Fruit fly (Drosophila melanogaster) whole organism, embryonic: Measurements from ENCODE around the gene CG31174.

Experiments
- Antp ChIP-seq: fragments of 200-800 bp; sonication (Bioruptor generic); optimal IDR thresholded peaks from 3 replicates; lab custom pipeline; 2016; ENCODE audit warnings: missing biosample characterization, missing genetic modification characterization
- Awh ChIP-seq: fragments of 200-800 bp; sonication (Bioruptor generic); IDR thresholded peaks from 2 replicates; pipeline ENCODE4, ENCODE4 v1.3.6; 2022; ENCODE audit warnings: missing biosample characterization, missing genetic modification characterization
- Bgb ChIP-seq: fragments of 200-800 bp; sonication (Bioruptor generic); IDR thresholded peaks from 2 replicates; pipeline ENCODE4 v1.3.6; 2022; ENCODE audit warnings: missing biosample characterization, missing genetic modification characterization; ENCODE audit not compliant: partially characterized antibody
- CG10543 ChIP-seq: fragments of 200-800 bp; sonication (Bioruptor generic); optimal IDR thresholded peaks from 3 replicates; lab custom pipeline; 2017; ENCODE audit warnings: missing biosample characterization, mild to moderate bottlenecking, missing genetic modification characterization, moderate library complexity
- CG11093 ChIP-seq: fragments of 200-800 bp; sonication (Bioruptor generic); IDR thresholded peaks from 3 replicates; pipeline ENCODE4 v1.3.6; 2022; ENCODE audit warnings: missing biosample characterization, missing genetic modification characterization
- CG12659 ChIP-seq: fragments of 200-800 bp; sonication (Bioruptor generic); optimal IDR thresholded peaks from 3 replicates; lab custom pipeline; 2017; ENCODE audit warnings: mild to moderate bottlenecking, missing biosample characterization, missing genetic modification reagents, missing genetic modification characterization
- CG13775 ChIP-seq: fragments of 200-800 bp; sonication (Bioruptor generic); optimal IDR thresholded peaks from 3 replicates; lab custom pipeline; 2017; ENCODE audit warnings: missing biosample characterization, mild to moderate bottlenecking, missing genetic modification characterization
- CG14667 ChIP-seq: fragments of 200-800 bp; sonication (Bioruptor generic); IDR thresholded peaks from 2 replicates; pipeline ENCODE4 v1.3.6; 2022; ENCODE audit warnings: missing biosample characterization, missing genetic modification characterization
- CG17802 ChIP-seq: fragments of 200-800 bp; sonication (Bioruptor generic); optimal IDR thresholded peaks from 2 replicates; lab custom pipeline; 2018; ENCODE audit warnings: missing biosample characterization, mild to moderate bottlenecking, missing genetic modification characterization, moderate library complexity
- CG18476 ChIP-seq: fragments of 200-800 bp; sonication (Bioruptor generic); optimal IDR thresholded peaks from 2 replicates; lab custom pipeline; 2016; ENCODE audit warnings: missing biosample characterization, mild to moderate bottlenecking, missing genetic modification characterization
- CG18619 ChIP-seq: fragments of 200-800 bp; sonication (Bioruptor generic); optimal IDR thresholded peaks from 3 replicates; lab custom pipeline; 2017; ENCODE audit warnings: missing biosample characterization, mild to moderate bottlenecking, missing genetic modification characterization
- CG31441 ChIP-seq: fragments of 200-800 bp; sonication (Bioruptor generic); IDR thresholded peaks from 2 replicates; pipeline ENCODE4 v1.3.6; 2022; ENCODE audit warnings: missing biosample characterization, missing genetic modification characterization
- CG3163 ChIP-seq: fragments of 200-800 bp; sonication (Bioruptor generic); optimal IDR thresholded peaks from 3 replicates; lab custom pipeline; 2016; ENCODE audit warnings: missing biosample characterization, missing genetic modification characterization
- CG3726 ChIP-seq: fragments of 200-800 bp; sonication (Bioruptor generic); IDR thresholded peaks from 3 replicates; pipeline ENCODE4, ENCODE4 v1.3.6; 2022; ENCODE audit warnings: missing biosample characterization, missing genetic modification characterization
- CG43689 ChIP-seq: fragments of 200-800 bp; sonication (Bioruptor generic); IDR thresholded peaks from 2 replicates; pipeline ENCODE4 v1.3.6; 2022; ENCODE audit warnings: missing biosample characterization, missing genetic modification characterization
- CG4424 ChIP-seq: fragments of 200-800 bp; sonication (Bioruptor generic); optimal IDR thresholded peaks from 3 replicates; lab custom pipeline; 2016; ENCODE audit warnings: missing biosample characterization, missing genetic modification characterization
- CG6272 ChIP-seq: fragments of 200-800 bp; sonication (Bioruptor generic); IDR thresholded peaks from 2 replicates; pipeline ENCODE4 v1.3.6; 2022; ENCODE audit warnings: missing biosample characterization, missing genetic modification characterization
- CG6654 ChIP-seq: fragments of 200-800 bp; sonication (Bioruptor generic); optimal IDR thresholded peaks from 2 replicates; lab custom pipeline; 2017; ENCODE audit warnings: missing biosample characterization, mild to moderate bottlenecking, missing genetic modification characterization
- CG6813 ChIP-seq: fragments of 200-800 bp; sonication (Bioruptor generic); optimal IDR thresholded peaks from 2 replicates; lab custom pipeline; 2017; ENCODE audit warnings: missing biosample characterization, missing genetic modification characterization, mild to moderate bottlenecking, moderate library complexity, missing genetic modification reagents
- CG8089 ChIP-seq: fragments of 200-800 bp; sonication (Bioruptor generic); optimal IDR thresholded peaks from 3 replicates; lab custom pipeline; 2016; ENCODE audit warnings: missing biosample characterization, missing genetic modification characterization
- CG8281 ChIP-seq: fragments of 200-800 bp; sonication (Bioruptor generic); optimal IDR thresholded peaks from 2 replicates; lab custom pipeline; 2018; ENCODE audit warnings: missing biosample characterization, mild to moderate bottlenecking, missing genetic modification characterization, moderate library complexity
- CG8388 ChIP-seq: fragments of 200-800 bp; sonication (Bioruptor generic); optimal IDR thresholded peaks from 2 replicates; lab custom pipeline; 2019; ENCODE audit warnings: missing biosample characterization, mild to moderate bottlenecking, missing genetic modification characterization, moderate library complexity
- CG8924 ChIP-seq: fragments of 200-800 bp; optimal IDR thresholded peaks from 3 replicates; lab custom pipeline; 2019; ENCODE audit warnings: missing biosample characterization, mild to moderate bottlenecking, missing genetic modification characterization, moderate library complexity
- CG9437 ChIP-seq: fragments of 200-800 bp; sonication (Bioruptor generic); optimal IDR thresholded peaks from 2 replicates; lab custom pipeline; 2018; ENCODE audit warnings: missing biosample characterization, mild to moderate bottlenecking, missing genetic modification characterization
- CG9876 ChIP-seq: fragments of 200-800 bp; sonication (Bioruptor generic); optimal IDR thresholded peaks from 2 replicates; lab custom pipeline; 2016; ENCODE audit warnings: missing biosample characterization, missing genetic modification characterization
- Dek ChIP-seq: fragments of 200-800 bp; sonication (Bioruptor generic); optimal IDR thresholded peaks from 3 replicates; lab custom pipeline; 2019; ENCODE audit warnings: missing biosample characterization, mild to moderate bottlenecking, missing genetic modification characterization, moderate library complexity
- HLHmδ ChIP-seq: fragments of 200-800 bp; sonication (Bioruptor generic); optimal IDR thresholded peaks from 2 replicates; lab custom pipeline; 2018; ENCODE audit warnings: missing biosample characterization, mild to moderate bottlenecking, missing genetic modification characterization, moderate library complexity
- Hr39 ChIP-seq: fragments of >200 bp; optimal IDR thresholded peaks from 2 replicates; lab custom pipeline; 2017
- Hr51 ChIP-seq, 2 experiments: fragments of 200-800 bp; sonication (Bioruptor generic); optimal IDR thresholded peaks; 2 replicates in 1 of 2; 3 replicates in 1 of 2; lab custom pipeline; 2016 to 2018; ENCODE audit warnings: missing biosample characterization in 2 of 2, missing genetic modification characterization in 2 of 2, mild to moderate bottlenecking in 1 of 2, moderate library complexity in 1 of 2
- Lhr ChIP-seq: fragments of 200-800 bp; sonication (Bioruptor generic); optimal IDR thresholded peaks from 3 replicates; lab custom pipeline; 2017; ENCODE audit warnings: mild to moderate bottlenecking, missing biosample characterization, missing genetic modification reagents, missing genetic modification characterization
- Max ChIP-seq: fragments of 200-800 bp; sonication (Bioruptor generic); optimal IDR thresholded peaks from 2 replicates; lab custom pipeline; 2016; ENCODE audit warnings: missing biosample characterization, mild to moderate bottlenecking, missing genetic modification characterization
- TFAM ChIP-seq: fragments of 200-800 bp; sonication (Bioruptor generic); optimal IDR thresholded peaks from 2 replicates; lab custom pipeline; 2017; ENCODE audit warnings: missing biosample characterization, missing genetic modification characterization, inconsistent platforms
- bsh ChIP-seq, 2 experiments: fragments of 200-800 bp; sonication (Bioruptor generic); optimal IDR thresholded peaks; 2 replicates each; lab custom pipeline; 2017 to 2018; ENCODE audit warnings: mild to moderate bottlenecking in 2 of 2, missing biosample characterization in 2 of 2, missing genetic modification characterization in 2 of 2, moderate library complexity in 1 of 2
- ci ChIP-seq: fragments of 200-800 bp; sonication (Bioruptor generic); IDR thresholded peaks from 3 replicates; pipeline ENCODE4 v1.3.6; 2022; ENCODE audit warnings: missing biosample characterization, missing genetic modification characterization
- h ChIP-seq: fragments of >200 bp; optimal IDR thresholded peaks from 2 replicates; lab custom pipeline; 2017
- hb ChIP-seq: fragments of 200-800 bp; sonication (Bioruptor generic); IDR thresholded peaks from 3 replicates; pipeline ENCODE4 v1.3.6; 2022; ENCODE audit warnings: missing biosample characterization, missing genetic modification characterization; ENCODE audit not compliant: partially characterized antibody
- jumu ChIP-seq: fragments of 200-800 bp; sonication (Bioruptor generic); optimal IDR thresholded peaks from 3 replicates; lab custom pipeline; 2016; ENCODE audit warnings: missing biosample characterization, missing genetic modification characterization
- kay ChIP-seq: fragments of 200-800 bp; sonication (Bioruptor generic); optimal IDR thresholded peaks from 2 replicates; lab custom pipeline; 2016; ENCODE audit warnings: missing biosample characterization, missing genetic modification characterization
- lola ChIP-seq, 3 experiments: fragments of >200 bp in 2 of 3; fragments of 200-800 bp in 1 of 3; sonication (Bioruptor generic) in 1 of 3; optimal IDR thresholded peaks; 2 replicates each; lab custom pipeline; 2017 to 2019; ENCODE audit warnings: missing biosample characterization in 3 of 3, missing genetic modification characterization in 3 of 3, mild to moderate bottlenecking in 1 of 3, moderate library complexity in 1 of 3
- mld ChIP-seq: fragments of 200-800 bp; sonication (Bioruptor generic); IDR thresholded peaks from 3 replicates; pipeline ENCODE4 v1.3.6; 2022; ENCODE audit warnings: missing biosample characterization, missing genetic modification characterization; ENCODE audit not compliant: partially characterized antibody
- nerfin-1 ChIP-seq: fragments of 200-800 bp; sonication (Bioruptor generic); optimal IDR thresholded peaks from 3 replicates; lab custom pipeline; 2019; ENCODE audit warnings: missing biosample characterization, mild to moderate bottlenecking, missing genetic modification characterization, moderate library complexity
- nmo ChIP-seq: fragments of 200-800 bp; sonication (Bioruptor generic); optimal IDR thresholded peaks from 2 replicates; lab custom pipeline; 2018; ENCODE audit warnings: missing biosample characterization, mild to moderate bottlenecking, missing genetic modification characterization, moderate library complexity
- p53 ChIP-seq: fragments of 200-800 bp; sonication (Bioruptor generic); optimal IDR thresholded peaks from 2 replicates; lab custom pipeline; 2016; ENCODE audit warnings: missing biosample characterization, missing genetic modification characterization
- pan ChIP-seq, 4 experiments: fragments of >200 bp in 3 of 4; fragments of 200-800 bp in 1 of 4; sonication (Bioruptor generic) in 1 of 4; optimal IDR thresholded peaks in 3 of 4; IDR thresholded peaks in 1 of 4; 2 replicates each; pipeline versions ENCODE4 v1.3.6 to Lab custom; 2017 to 2022; ENCODE audit warnings: missing biosample characterization in 2 of 4, missing genetic modification characterization in 2 of 4, mixed read lengths in 1 of 4
- pb ChIP-seq: fragments of 200-800 bp; sonication (Bioruptor generic); optimal IDR thresholded peaks from 3 replicates; lab custom pipeline; 2016; ENCODE audit warnings: missing biosample characterization, missing genetic modification characterization
- row ChIP-seq: fragments of 200-800 bp; sonication (Bioruptor generic); IDR thresholded peaks from 3 replicates; pipeline ENCODE4 v1.3.6; 2022; ENCODE audit warnings: missing biosample characterization, missing genetic modification characterization
- wdn ChIP-seq: fragments of 200-800 bp; sonication (Bioruptor generic); IDR thresholded peaks from 2 replicates; pipeline ENCODE4 v1.3.6; 2022; ENCODE audit warnings: missing biosample characterization, missing genetic modification characterization

Gene CG31174

dm6 chr3R:21828040-21828526 is 41.2 kb downstream of the CG31174 start (continued):
- TF ChIP-seq CG8089 (GFP tag; lab: Kevin White, UChicago) (peak; percentile 77), CG10543 (GFP tag; lab: Kevin White, UChicago) (no peak), pb (GFP tag; lab: Kevin White, UChicago) (peak; percentile 46), CG4424 (GFP tag; lab: Kevin White, UChicago) (peak; percentile 71), CG43689 (GFP tag; lab: Robert Waterston, UW) (no peak), lola (GFP tag; optimal IDR thresholded peaks at IDR 0.05; lab: Kevin White, UChicago) (peak in 1 of 3 experiments; percentile 92), CG12659 (peak; percentile 26), CG9437 (GFP tag; lab: Kevin White, UChicago) (peak; percentile 62), p53 (GFP tag; lab: Kevin White, UChicago) (peak; percentile 34), kay (peak; percentile 14), CG8924 (tag; lab: Kevin White, UChicago) (peak; percentile 73), CG6654 (GFP tag; lab: Kevin White, UChicago) (peak; percentile 12), TFAM (GFP tag; lab: Kevin White, UChicago) (no peak), Max (GFP tag; lab: Kevin White, UChicago) (peak; percentile 9), CG6813 (peak; percentile 52), Hr51 (GFP tag; optimal IDR thresholded peaks at IDR 0.05; lab: Kevin White, UChicago) (peak in 1 of 2 experiments; percentile 1), Hr39 (no peak), CG14667 (GFP tag; lab: Robert Waterston, UW) (peak; percentile 70), CG31441 (peak; percentile 51; the same call in 1 of the 2 replicates), CG8388 (GFP tag; lab: Kevin White, UChicago) (peak; percentile 83), CG13775 (GFP tag; lab: Kevin White, UChicago) (peak; percentile 55), wdn (GFP tag; lab: Robert Waterston, UW) (0 out of 2 replicates have a peak, but pooled peaks have one; percentile 9), CG17802 (tag; lab: Kevin White, UChicago) (peak; percentile 49), jumu (GFP tag; lab: Kevin White, UChicago) (peak; percentile 79), hb (GFP tag; lab: Robert Waterston, UW) (peak; percentile 56; the same call in 1 of the 3 replicates), Lhr (GFP tag; lab: Kevin White, UChicago) (peak; percentile 72), pan (optimal IDR thresholded peaks at IDR 0.05; lab: Kevin White, UChicago) (peak in 1 of 2 experiments; percentile 12), pan (GFP tag; optimal IDR thresholded peaks at IDR 0.05 in 1 of 2, IDR thresholded peaks at IDR 0.05 in 1 of 2) (peak in 1 of 2 experiments; percentile 63), mld (GFP tag; lab: Robert Waterston, UW) (peak; percentile 54; the same call in 1 of the 3 replicates), CG8281 (peak; percentile 24)

dm6 chr3R:21827453-21828039 is 41.8 kb downstream of the CG31174 start:
- TF ChIP-seq CG11093 (GFP tag; lab: Robert Waterston, UW) = no peak
- TF ChIP-seq CG3163 (GFP tag; lab: Kevin White, UChicago) = no peak
- no peak for TF ChIP-seq CG3726 (GFP tag; lab: Robert Waterston, UW)
- TF ChIP-seq Bgb (GFP tag; lab: Robert Waterston, UW) = no peak
- TF ChIP-seq HLHmδ (GFP tag; lab: Kevin White, UChicago) = peak; percentile 36
- peak; percentile 30 for TF ChIP-seq nmo (GFP tag; lab: Kevin White, UChicago)
- no peak for TF ChIP-seq CG9876 (GFP tag; lab: Kevin White, UChicago)
- peak in 1 of 2 experiments; percentile 45 for TF ChIP-seq bsh (GFP tag; optimal IDR thresholded peaks at IDR 0.05; lab: Kevin White, UChicago)
- no peak for TF ChIP-seq Dek (tag; lab: Kevin White, UChicago)
- no peak for TF ChIP-seq h
- TF ChIP-seq ci = no peak
- TF ChIP-seq Antp (GFP tag; lab: Kevin White, UChicago) = no peak
- TF ChIP-seq CG6654 (GFP tag; lab: Kevin White, UChicago) = no peak
- TF ChIP-seq row (GFP tag; lab: Robert Waterston, UW) = peak; percentile 54; the same call in 2 of the 3 replicates
- no peak for TF ChIP-seq hb (GFP tag; lab: Robert Waterston, UW)
- no peak for TF ChIP-seq Awh (GFP tag; lab: Robert Waterston, UW)
- no peak for TF ChIP-seq CG6272 (GFP tag; lab: Robert Waterston, UW)
- no peak for TF ChIP-seq CG18619 (GFP tag; lab: Kevin White, UChicago)
- TF ChIP-seq p53 (GFP tag; lab: Kevin White, UChicago) = no peak
- no peak for TF ChIP-seq nerfin-1 (tag; lab: Kevin White, UChicago)
- TF ChIP-seq CG18476 (GFP tag; lab: Kevin White, UChicago) = no peak
- TF ChIP-seq mld (GFP tag; lab: Robert Waterston, UW) = no peak
